Worm (Caenorhabditis elegans) whole organism, L4/young adult: ENCODE measurements around the gene Y43F8C.3.

Experiments
- dao-5 ChIP-seq: sonication (generic microtip); optimal IDR thresholded peaks from 2 replicates; lab custom pipeline; 2016; ENCODE audit warnings: missing genotype, missing genetic modification characterization, moderate library complexity, missing compliant biosample characterization
- him-1 ChIP-seq: sonication (generic microtip); optimal IDR thresholded peaks from 2 replicates; lab custom pipeline; 2016; ENCODE audit warnings: missing genotype, missing genetic modification reagents, missing genetic modification characterization, missing compliant biosample characterization

DNA sequence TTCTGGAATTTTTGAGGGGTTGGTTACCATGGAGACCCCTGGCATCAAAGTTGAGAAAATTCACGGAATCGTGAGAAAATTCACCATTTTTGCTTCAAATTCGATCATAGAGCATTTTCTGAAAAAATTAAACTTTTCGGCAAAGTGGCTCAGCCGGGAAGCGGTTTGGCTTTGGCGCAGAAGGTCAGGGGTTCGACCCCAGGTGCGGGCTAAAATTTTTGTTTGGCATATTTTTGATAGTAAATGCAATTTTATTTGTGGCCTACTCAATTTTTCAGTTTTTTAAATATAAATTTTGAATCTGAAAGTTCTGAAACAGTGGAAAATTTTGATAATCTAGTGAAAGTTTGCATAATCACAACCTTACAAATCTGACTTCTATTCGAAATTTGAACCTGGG, 23.3 kb downstream of the Y43F8C.3 start:
- TF ChIP-seq him-1 (tag; lab: Kevin White, UChicago) (no peak), dao-5 (tag; lab: Kevin White, UChicago) (no peak)
